Fruit fly (Drosophila melanogaster) whole organism, embryonic: Measurements from ENCODE around the gene PIG-L.

Source experiments
- Asciz ChIP-seq: fragments of 200-800 bp; sonication (Bioruptor generic); optimal IDR thresholded peaks from 2 replicates; lab custom pipeline; 2017; ENCODE audit warnings: missing biosample characterization, mild to moderate bottlenecking, missing genetic modification characterization, missing genetic modification reagents
- Awh ChIP-seq: fragments of 200-800 bp; sonication (Bioruptor generic); IDR thresholded peaks from 2 replicates; pipeline ENCODE4, ENCODE4 v1.3.6; 2022; ENCODE audit warnings: missing biosample characterization, missing genetic modification characterization
- CG10565 ChIP-seq: fragments of 200-800 bp; sonication (Bioruptor generic); optimal IDR thresholded peaks from 3 replicates; lab custom pipeline; 2016; ENCODE audit warnings: missing biosample characterization, mild to moderate bottlenecking, missing genetic modification characterization
- CG11247 ChIP-seq: fragments of 200-800 bp; sonication (Bioruptor generic); IDR thresholded peaks from 2 replicates; pipeline ENCODE4 v1.3.6; 2022; ENCODE audit warnings: missing biosample characterization, missing genetic modification characterization
- CG12071 ChIP-seq: fragments of 200-800 bp; sonication (Bioruptor generic); optimal IDR thresholded peaks from 3 replicates; lab custom pipeline; 2018; ENCODE audit warnings: missing biosample characterization, mild to moderate bottlenecking, missing genetic modification characterization
- CG12219 ChIP-seq: fragments of 200-800 bp; sonication (Bioruptor generic); optimal IDR thresholded peaks from 3 replicates; lab custom pipeline; 2018; ENCODE audit warnings: missing biosample characterization, mild to moderate bottlenecking, missing genetic modification characterization
- CG13624 ChIP-seq: fragments of 200-800 bp; sonication (Bioruptor generic); optimal IDR thresholded peaks from 2 replicates; lab custom pipeline; 2016; ENCODE audit warnings: missing biosample characterization, missing genetic modification characterization
- CG14441 ChIP-seq: fragments of 200-800 bp; sonication (Bioruptor generic); IDR thresholded peaks from 2 replicates; pipeline ENCODE4 v1.3.6; 2022; ENCODE audit warnings: missing biosample characterization, missing genetic modification characterization
- CG2116 ChIP-seq: fragments of 200-800 bp; sonication (Bioruptor generic); optimal IDR thresholded peaks from 3 replicates; lab custom pipeline; 2018; ENCODE audit warnings: missing biosample characterization, mild to moderate bottlenecking, missing genetic modification characterization
- CG2199 ChIP-seq: fragments of 200-800 bp; sonication (Bioruptor generic); IDR thresholded peaks from 3 replicates; pipeline ENCODE4 v1.3.6; 2022; ENCODE audit warnings: missing biosample characterization, missing genetic modification characterization
- CG2678 ChIP-seq: fragments of 200-800 bp; sonication (Bioruptor generic); optimal IDR thresholded peaks from 3 replicates; lab custom pipeline; 2019; ENCODE audit warnings: missing biosample characterization, mild to moderate bottlenecking, missing genetic modification characterization, moderate library complexity
- CG2875 ChIP-seq: fragments of 200-800 bp; sonication (Bioruptor generic); optimal IDR thresholded peaks from 2 replicates; lab custom pipeline; 2017; ENCODE audit warnings: missing biosample characterization, mild to moderate bottlenecking, missing genetic modification characterization, missing genetic modification reagents
- CG30020 ChIP-seq: fragments of 200-800 bp; optimal IDR thresholded peaks from 2 replicates; lab custom pipeline; 2019; ENCODE audit warnings: missing biosample characterization, mild to moderate bottlenecking, missing genetic modification characterization, moderate library complexity
- CG32767 ChIP-seq: fragments of 200-800 bp; sonication (Bioruptor generic); IDR thresholded peaks from 2 replicates; pipeline ENCODE4 v1.3.6; 2022; ENCODE audit warnings: missing biosample characterization, missing genetic modification characterization
- CG32772 ChIP-seq: fragments of 200-800 bp; sonication (Bioruptor generic); IDR thresholded peaks from 2 replicates; pipeline ENCODE4 v1.3.6; 2022; ENCODE audit warnings: missing biosample characterization, missing genetic modification characterization
- CG33213 ChIP-seq: fragments of 200-800 bp; sonication (Bioruptor generic); optimal IDR thresholded peaks from 3 replicates; lab custom pipeline; 2016; ENCODE audit warnings: missing biosample characterization, missing genetic modification characterization
- CG4730 ChIP-seq: fragments of 200-800 bp; sonication (Bioruptor generic); IDR thresholded peaks from 2 replicates; pipeline ENCODE4 v1.3.6; 2022; ENCODE audit warnings: missing biosample characterization, missing genetic modification characterization
- CG5953 ChIP-seq: fragments of 200-800 bp; sonication (Bioruptor generic); IDR thresholded peaks from 2 replicates; pipeline ENCODE4 v1.3.6; 2022; ENCODE audit warnings: missing biosample characterization, missing genetic modification characterization
- CG6689 ChIP-seq: fragments of 200-800 bp; sonication (Bioruptor generic); IDR thresholded peaks from 2 replicates; pipeline ENCODE4 v1.3.6; 2022; ENCODE audit warnings: missing biosample characterization, missing genetic modification characterization
- CG7271 ChIP-seq: fragments of 200-800 bp; sonication (Bioruptor generic); optimal IDR thresholded peaks from 2 replicates; lab custom pipeline; 2018; ENCODE audit warnings: missing biosample characterization, mild to moderate bottlenecking, missing genetic modification characterization, moderate library complexity
- CG7745 ChIP-seq: fragments of 200-800 bp; sonication (Bioruptor generic); optimal IDR thresholded peaks from 2 replicates; lab custom pipeline; 2018; ENCODE audit warnings: missing biosample characterization, mild to moderate bottlenecking, missing genetic modification characterization, moderate library complexity
- CG8359 ChIP-seq: fragments of 200-800 bp; sonication (Bioruptor generic); optimal IDR thresholded peaks from 2 replicates; lab custom pipeline; 2017; ENCODE audit warnings: missing biosample characterization, mild to moderate bottlenecking, missing genetic modification characterization, borderline replicate concordance
- CG8944 ChIP-seq: fragments of 200-800 bp; sonication (Bioruptor generic); optimal IDR thresholded peaks from 3 replicates; lab custom pipeline; 2016; ENCODE audit warnings: missing biosample characterization, missing genetic modification characterization
- CG9727 ChIP-seq: fragments of 200-800 bp; sonication (Bioruptor generic); optimal IDR thresholded peaks from 3 replicates; lab custom pipeline; 2017; ENCODE audit warnings: missing biosample characterization, mild to moderate bottlenecking, missing genetic modification characterization
- CG9932 ChIP-seq: fragments of 200-800 bp; sonication (Bioruptor generic); IDR thresholded peaks from 2 replicates; pipeline ENCODE4 v1.3.6; 2022; ENCODE audit warnings: missing biosample characterization, missing genetic modification characterization
- Dip2 ChIP-seq: fragments of 200-800 bp; sonication (Bioruptor generic); IDR thresholded peaks from 2 replicates; pipeline ENCODE4 v1.3.6; 2022; ENCODE audit warnings: missing biosample characterization, missing genetic modification characterization
- Doc3 ChIP-seq: fragments of 200-800 bp; sonication (Bioruptor generic); IDR thresholded peaks from 3 replicates; pipeline ENCODE4 v1.3.6; 2022; ENCODE audit warnings: missing biosample characterization, missing genetic modification characterization; ENCODE audit not compliant: partially characterized antibody
- Gug ChIP-seq: fragments of 200-800 bp; sonication (Bioruptor generic); IDR thresholded peaks from 4 replicates; pipeline ENCODE4 v1.3.6; 2022; ENCODE audit warnings: missing biosample characterization, missing genetic modification characterization
- HLH3B ChIP-seq: fragments of 200-800 bp; sonication (Bioruptor generic); IDR thresholded peaks from 2 replicates; pipeline ENCODE4 v1.3.6; 2022; ENCODE audit warnings: missing biosample characterization, missing genetic modification characterization
- Hmr ChIP-seq: fragments of 200-800 bp; sonication (Bioruptor generic); optimal IDR thresholded peaks from 3 replicates; lab custom pipeline; 2017; ENCODE audit warnings: mild to moderate bottlenecking, missing biosample characterization, missing genetic modification reagents, missing genetic modification characterization
- MBD-R2 ChIP-seq: fragments of 200-800 bp; sonication (Bioruptor generic); IDR thresholded peaks from 2 replicates; pipeline ENCODE4 v1.3.6; 2022; ENCODE audit warnings: missing biosample characterization, missing genetic modification characterization
- NC2α ChIP-seq: fragments of 200-800 bp; sonication (Bioruptor generic); optimal IDR thresholded peaks from 2 replicates; lab custom pipeline; 2016; ENCODE audit warnings: missing biosample characterization, missing genetic modification characterization
- bowl ChIP-seq: fragments of 200-800 bp; sonication (Bioruptor generic); IDR thresholded peaks from 2 replicates; pipeline ENCODE4 v1.3.6; 2022; ENCODE audit warnings: missing biosample characterization, missing genetic modification characterization
- fd102C ChIP-seq: fragments of 200-800 bp; sonication (Bioruptor generic); optimal IDR thresholded peaks from 2 replicates; lab custom pipeline; 2018; ENCODE audit warnings: missing biosample characterization, mild to moderate bottlenecking, missing genetic modification characterization, moderate library complexity
- ftz-f1 ChIP-seq: fragments of 200-800 bp; sonication (Bioruptor generic); optimal IDR thresholded peaks from 2 replicates; lab custom pipeline; 2016; ENCODE audit warnings: missing biosample characterization, missing genetic modification characterization
- gem ChIP-seq: fragments of 200-800 bp; sonication (Bioruptor generic); optimal IDR thresholded peaks from 2 replicates; lab custom pipeline; 2019; ENCODE audit warnings: missing biosample characterization, mild to moderate bottlenecking, missing genetic modification characterization, moderate library complexity
- grau ChIP-seq: fragments of 200-800 bp; optimal IDR thresholded peaks from 3 replicates; lab custom pipeline; 2019; ENCODE audit warnings: missing biosample characterization, mild to moderate bottlenecking, missing genetic modification characterization, moderate library complexity
- ind ChIP-seq: fragments of 200-800 bp; sonication (Bioruptor generic); optimal IDR thresholded peaks from 3 replicates; lab custom pipeline; 2016; ENCODE audit warnings: missing biosample characterization, missing genetic modification characterization
- lov ChIP-seq, 2 experiments: fragments of 200-800 bp in 1 of 2; fragments of >200 bp in 1 of 2; sonication (Bioruptor generic) in 1 of 2; IDR thresholded peaks in 1 of 2; optimal IDR thresholded peaks in 1 of 2; 2 replicates in 1 of 2; 3 replicates in 1 of 2; pipeline versions ENCODE4 v1.3.6 to Lab custom; 2017 to 2022; ENCODE audit warnings: missing biosample characterization in 1 of 2, missing genetic modification characterization in 1 of 2
- nerfin-2 ChIP-seq: fragments of 200-800 bp; sonication (Bioruptor generic); IDR thresholded peaks from 2 replicates; pipeline ENCODE4 v1.3.6; 2022; ENCODE audit warnings: missing biosample characterization, missing genetic modification characterization; ENCODE audit not compliant: partially characterized antibody
- nmo ChIP-seq: fragments of 200-800 bp; sonication (Bioruptor generic); optimal IDR thresholded peaks from 2 replicates; lab custom pipeline; 2018; ENCODE audit warnings: missing biosample characterization, mild to moderate bottlenecking, missing genetic modification characterization, moderate library complexity
- pan ChIP-seq, 4 experiments: fragments of >200 bp in 3 of 4; fragments of 200-800 bp in 1 of 4; sonication (Bioruptor generic) in 1 of 4; optimal IDR thresholded peaks in 3 of 4; IDR thresholded peaks in 1 of 4; 2 replicates each; pipeline versions ENCODE4 v1.3.6 to Lab custom; 2017 to 2022; ENCODE audit warnings: missing biosample characterization in 2 of 4, missing genetic modification characterization in 2 of 4, mixed read lengths in 1 of 4
- schlank ChIP-seq: fragments of 200-800 bp; sonication (Bioruptor generic); optimal IDR thresholded peaks from 2 replicates; lab custom pipeline; 2018; ENCODE audit warnings: missing biosample characterization, mild to moderate bottlenecking, missing genetic modification characterization
- slou ChIP-seq: fragments of 200-800 bp; sonication (Bioruptor generic); optimal IDR thresholded peaks from 3 replicates; lab custom pipeline; 2016; ENCODE audit warnings: missing biosample characterization, missing genetic modification characterization
- sr ChIP-seq: fragments of 200-800 bp; sonication (Bioruptor generic); IDR thresholded peaks from 3 replicates; pipeline ENCODE4 v1.3.6; 2022; ENCODE audit warnings: missing biosample characterization, missing genetic modification characterization
- stc ChIP-seq: fragments of 200-800 bp; sonication (Bioruptor generic); IDR thresholded peaks from 2 replicates; pipeline ENCODE4 v1.3.6; 2022; ENCODE audit warnings: missing biosample characterization, missing genetic modification characterization
- unpg ChIP-seq: fragments of 200-800 bp; sonication (Bioruptor generic); optimal IDR thresholded peaks from 3 replicates; lab custom pipeline; 2018; ENCODE audit warnings: missing biosample characterization, mild to moderate bottlenecking, missing genetic modification characterization, moderate library complexity
- vvl ChIP-seq: fragments of 200-800 bp; sonication (Bioruptor generic); IDR thresholded peaks from 2 replicates; pipeline ENCODE4 v1.3.6; 2022; ENCODE audit warnings: missing biosample characterization, missing genetic modification characterization
- zf30C ChIP-seq: fragments of 200-800 bp; sonication (Bioruptor generic); optimal IDR thresholded peaks from 3 replicates; lab custom pipeline; 2018; ENCODE audit warnings: missing biosample characterization, mild to moderate bottlenecking, missing genetic modification characterization

The PIG-L gene

DNA sequence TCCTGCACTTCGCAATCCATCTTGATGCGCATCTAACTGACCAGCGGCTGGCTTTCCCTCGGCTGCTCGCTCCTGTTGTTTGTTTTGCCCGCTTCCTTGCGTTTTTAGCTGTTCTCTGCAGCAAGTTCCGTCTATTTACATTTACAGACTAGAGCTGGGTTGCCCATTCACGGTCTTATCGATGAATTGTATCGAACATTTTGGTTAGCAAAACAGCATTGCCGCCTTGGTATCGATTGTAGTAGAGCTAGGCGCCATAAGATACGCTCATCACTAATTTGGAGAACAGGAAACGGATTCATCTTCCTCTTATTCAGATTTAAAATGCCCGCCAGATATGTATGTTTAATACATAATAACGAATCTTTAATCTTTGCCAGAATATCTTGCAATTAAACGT lies 14.7 kb upstream of the PIG-L start, which contains the start of gene Regnase-1 (continued):
- TF ChIP-seq vvl (GFP tag; lab: Robert Waterston, UW) (peak; percentile 96), CG33213 (GFP tag; lab: Kevin White, UChicago) (peak; percentile 92), CG14441 (GFP tag; lab: Robert Waterston, UW) (peak; percentile 77), lov (optimal IDR thresholded peaks at IDR 0.05; lab: Kevin White, UChicago) (no peak), lov (GFP tag; IDR thresholded peaks at IDR 0.05; lab: Robert Waterston, UW) (peak; percentile 96), schlank (tag; lab: Kevin White, UChicago) (peak; percentile 91), MBD-R2 (peak; percentile 96), nerfin-2 (peak; percentile 89), grau (tag; lab: Kevin White, UChicago) (peak; percentile 85), CG13624 (GFP tag; lab: Kevin White, UChicago) (peak; percentile 94), CG2116 (GFP tag; lab: Kevin White, UChicago) (peak; percentile 96), Dip2 (GFP tag; lab: Robert Waterston, UW) (no peak), bowl (GFP tag; lab: Robert Waterston, UW) (peak; percentile 84), CG2678 (tag; lab: Kevin White, UChicago) (peak; percentile 82), CG32772 (peak; percentile 65; the same call in 1 of the 2 replicates), Asciz (GFP tag; lab: Kevin White, UChicago) (peak; percentile 95), Gug (GFP tag; lab: Robert Waterston, UW) (peak; percentile 68; the same call in 3 of the 4 replicates), ftz-f1 (GFP tag; lab: Kevin White, UChicago) (no peak), CG2875 (peak; percentile 94), gem (tag; lab: Kevin White, UChicago) (peak; percentile 78), CG10565 (GFP tag; lab: Kevin White, UChicago) (no peak), Awh (GFP tag; lab: Robert Waterston, UW) (peak; percentile 89), CG6689 (GFP tag; lab: Robert Waterston, UW) (peak; percentile 79), NC2α (GFP tag; lab: Kevin White, UChicago) (peak; percentile 86), CG7745 (tag; lab: Kevin White, UChicago) (peak; percentile 38), unpg (GFP tag; lab: Kevin White, UChicago) (peak; percentile 93), CG5953 (peak; percentile 85), CG30020 (peak; percentile 63), zf30C (peak; percentile 32), Hmr (GFP tag; lab: Kevin White, UChicago) (peak; percentile 97), ind (GFP tag; lab: Kevin White, UChicago) (peak; percentile 71), CG9932 (GFP tag; lab: Robert Waterston, UW) (peak; percentile 87), CG4730 (peak; percentile 73), stc (GFP tag; lab: Robert Waterston, UW) (peak; percentile 93), nmo (GFP tag; lab: Kevin White, UChicago) (peak; percentile 87), Doc3 (peak; percentile 93), fd102C (GFP tag; lab: Kevin White, UChicago) (peak; percentile 95), CG8359 (GFP tag; lab: Kevin White, UChicago) (peak; percentile 86), CG12071 (GFP tag; lab: Kevin White, UChicago) (peak; percentile 95), slou (peak; percentile 85), sr (GFP tag; lab: Robert Waterston, UW) (peak; percentile 92), HLH3B (peak; percentile 87; the same call in 1 of the 2 replicates), CG8944 (peak; percentile 60), pan (optimal IDR thresholded peaks at IDR 0.05; lab: Kevin White, UChicago) (no peak), pan (GFP tag; optimal IDR thresholded peaks at IDR 0.05 in 1 of 2, IDR thresholded peaks at IDR 0.05 in 1 of 2) (peak in 1 of 2 experiments; percentile 90), CG7271 (tag; lab: Kevin White, UChicago) (peak; percentile 98), CG2199 (GFP tag; lab: Robert Waterston, UW) (0 out of 3 replicates have a peak, but pooled peaks have one; percentile 32), CG11247 (peak; percentile 88), CG32767 (GFP tag; lab: Robert Waterston, UW) (peak; percentile 82), CG9727 (GFP tag; lab: Kevin White, UChicago) (peak; percentile 95), CG12219 (GFP tag; lab: Kevin White, UChicago) (peak; percentile 93)
